Worm (Caenorhabditis elegans): Measurements from ENCODE around the gene rnr-2.

- TF ChIP-seq tab-1 (GFP tag; IDR thresholded peaks at IDR 0.05) (no peak), cog-1 (tag; optimal IDR thresholded peaks at IDR 0.05) (no peak), ztf-29 (GFP tag; IDR thresholded peaks at IDR 0.05) (no peak), med-1 (GFP tag; optimal IDR thresholded peaks at IDR 0.05; ENCODE audit: insufficient read depth) (no peak), ztf-23 (GFP tag; IDR thresholded peaks at IDR 0.05) (no peak), ref-1 (GFP tag; conservative IDR thresholded peaks at IDR 0.05) (no peak)
Observed at ce11 chrIII:4092962-4093361, 1.8 kb downstream of the rnr-2 start.
